Fruit fly (Drosophila melanogaster) whole organism, embryonic: ENCODE results near the gene comm.

Experiments used
- BEAF-32 ChIP-seq: fragments of 200-800 bp; sonication (Bioruptor generic); optimal IDR thresholded peaks from 3 replicates; lab custom pipeline; 2017; ENCODE audit warnings: missing biosample characterization, missing genetic modification characterization, mild to moderate bottlenecking, moderate library complexity, missing genetic modification reagents
- CG10147 ChIP-seq: fragments of 200-800 bp; sonication (Bioruptor generic); optimal IDR thresholded peaks from 2 replicates; lab custom pipeline; 2019; ENCODE audit warnings: missing biosample characterization, mild to moderate bottlenecking, missing genetic modification characterization, moderate library complexity
- CG10462 ChIP-seq: fragments of 200-800 bp; sonication (Bioruptor generic); optimal IDR thresholded peaks from 2 replicates; lab custom pipeline; 2016; ENCODE audit warnings: missing biosample characterization, missing genetic modification characterization
- CG11247 ChIP-seq: fragments of 200-800 bp; sonication (Bioruptor generic); IDR thresholded peaks from 2 replicates; pipeline ENCODE4 v1.3.6; 2022; ENCODE audit warnings: missing biosample characterization, missing genetic modification characterization
- CG11456 ChIP-seq: fragments of 200-800 bp; sonication (Bioruptor generic); IDR thresholded peaks from 3 replicates; pipeline ENCODE4 v1.3.6; 2022; ENCODE audit warnings: missing biosample characterization, missing genetic modification characterization
- CG12219 ChIP-seq: fragments of 200-800 bp; sonication (Bioruptor generic); optimal IDR thresholded peaks from 3 replicates; lab custom pipeline; 2018; ENCODE audit warnings: missing biosample characterization, mild to moderate bottlenecking, missing genetic modification characterization
- CG12744 ChIP-seq: fragments of 200-800 bp; sonication (Bioruptor generic); optimal IDR thresholded peaks from 2 replicates; lab custom pipeline; 2016; ENCODE audit warnings: missing biosample characterization, missing genetic modification characterization
- CG12769 ChIP-seq: fragments of 200-800 bp; sonication (Bioruptor generic); optimal IDR thresholded peaks from 2 replicates; lab custom pipeline; 2019; ENCODE audit warnings: missing biosample characterization, mild to moderate bottlenecking, missing genetic modification characterization, moderate library complexity
- CG15073 ChIP-seq: fragments of 200-800 bp; sonication (Bioruptor generic); optimal IDR thresholded peaks from 2 replicates; lab custom pipeline; 2016; ENCODE audit warnings: missing biosample characterization, missing genetic modification characterization
- CG17186 ChIP-seq: fragments of 200-800 bp; sonication (Bioruptor generic); optimal IDR thresholded peaks from 3 replicates; lab custom pipeline; 2017; ENCODE audit warnings: missing biosample characterization, missing genetic modification reagents, missing genetic modification characterization
- CG18619 ChIP-seq: fragments of 200-800 bp; sonication (Bioruptor generic); optimal IDR thresholded peaks from 3 replicates; lab custom pipeline; 2017; ENCODE audit warnings: missing biosample characterization, mild to moderate bottlenecking, missing genetic modification characterization
- CG30020 ChIP-seq: fragments of 200-800 bp; optimal IDR thresholded peaks from 2 replicates; lab custom pipeline; 2019; ENCODE audit warnings: missing biosample characterization, mild to moderate bottlenecking, missing genetic modification characterization, moderate library complexity
- CG3065 ChIP-seq: fragments of 200-800 bp; sonication (Bioruptor generic); optimal IDR thresholded peaks from 2 replicates; lab custom pipeline; 2016; ENCODE audit warnings: missing biosample characterization, missing genetic modification characterization
- CG3407 ChIP-seq: fragments of 200-800 bp; sonication (Bioruptor generic); optimal IDR thresholded peaks from 2 replicates; lab custom pipeline; 2018; ENCODE audit warnings: missing biosample characterization, mild to moderate bottlenecking, missing genetic modification characterization
- CG3995 ChIP-seq: fragments of 200-800 bp; sonication (Bioruptor generic); optimal IDR thresholded peaks from 3 replicates; lab custom pipeline; 2016; ENCODE audit warnings: missing biosample characterization, missing genetic modification characterization
- CG4328 ChIP-seq: fragments of 200-800 bp; sonication (Bioruptor generic); optimal IDR thresholded peaks from 3 replicates; lab custom pipeline; 2017; ENCODE audit warnings: missing biosample characterization, missing genetic modification reagents, missing genetic modification characterization
- CG6272 ChIP-seq: fragments of 200-800 bp; sonication (Bioruptor generic); IDR thresholded peaks from 2 replicates; pipeline ENCODE4 v1.3.6; 2022; ENCODE audit warnings: missing biosample characterization, missing genetic modification characterization
- CG8924 ChIP-seq: fragments of 200-800 bp; optimal IDR thresholded peaks from 3 replicates; lab custom pipeline; 2019; ENCODE audit warnings: missing biosample characterization, mild to moderate bottlenecking, missing genetic modification characterization, moderate library complexity
- CG9817 ChIP-seq: fragments of 200-800 bp; sonication (Bioruptor generic); optimal IDR thresholded peaks from 2 replicates; lab custom pipeline; 2018; ENCODE audit warnings: missing biosample characterization, mild to moderate bottlenecking, missing genetic modification characterization, moderate library complexity
- Chrac-16 ChIP-seq: fragments of 200-800 bp; sonication (Bioruptor generic); optimal IDR thresholded peaks from 3 replicates; lab custom pipeline; 2016; ENCODE audit warnings: missing biosample characterization, missing genetic modification characterization
- D19A ChIP-seq: fragments of 200-800 bp; optimal IDR thresholded peaks from 3 replicates; lab custom pipeline; 2019; ENCODE audit warnings: missing biosample characterization, mild to moderate bottlenecking, missing genetic modification characterization, moderate library complexity
- D19B ChIP-seq: fragments of 200-800 bp; sonication (Bioruptor generic); optimal IDR thresholded peaks from 2 replicates; lab custom pipeline; 2017; ENCODE audit warnings: missing biosample characterization, mild to moderate bottlenecking, missing genetic modification characterization
- ERR ChIP-seq: fragments of 200-800 bp; sonication (Bioruptor generic); optimal IDR thresholded peaks from 2 replicates; lab custom pipeline; 2016; ENCODE audit warnings: missing biosample characterization, missing genetic modification characterization
- Hmr ChIP-seq: fragments of 200-800 bp; sonication (Bioruptor generic); optimal IDR thresholded peaks from 3 replicates; lab custom pipeline; 2017; ENCODE audit warnings: mild to moderate bottlenecking, missing biosample characterization, missing genetic modification reagents, missing genetic modification characterization
- Hmx ChIP-seq: fragments of 200-800 bp; sonication (Bioruptor generic); optimal IDR thresholded peaks from 2 replicates; lab custom pipeline; 2016; ENCODE audit warnings: missing biosample characterization, missing genetic modification characterization
- MTF-1 ChIP-seq: fragments of 200-800 bp; sonication (Bioruptor generic); optimal IDR thresholded peaks from 2 replicates; lab custom pipeline; 2018; ENCODE audit warnings: missing biosample characterization, mild to moderate bottlenecking, missing genetic modification characterization, borderline replicate concordance
- Opbp ChIP-seq: fragments of 200-800 bp; sonication (Bioruptor generic); IDR thresholded peaks from 3 replicates; pipeline ENCODE4 v1.3.6; 2022; ENCODE audit warnings: missing biosample characterization, missing genetic modification characterization; ENCODE audit not compliant: partially characterized antibody
- PHDP ChIP-seq: fragments of 200-800 bp; sonication (Bioruptor generic); optimal IDR thresholded peaks from 3 replicates; lab custom pipeline; 2018; ENCODE audit warnings: missing biosample characterization, mild to moderate bottlenecking, missing genetic modification characterization, moderate library complexity
- Pdp1 ChIP-seq, 2 experiments: fragments of 200-800 bp; sonication (Bioruptor generic); optimal IDR thresholded peaks; 3 replicates each; lab custom pipeline; 2016; ENCODE audit warnings: missing biosample characterization in 2 of 2, missing genetic modification characterization in 2 of 2, mild to moderate bottlenecking in 1 of 2, moderate library complexity in 1 of 2
- Poxn ChIP-seq: fragments of 200-800 bp; sonication (Bioruptor generic); IDR thresholded peaks from 2 replicates; pipeline ENCODE4 v1.3.6; 2022; ENCODE audit warnings: missing biosample characterization, missing genetic modification characterization
- Ravus ChIP-seq: fragments of 200-800 bp; sonication (Bioruptor generic); IDR thresholded peaks from 2 replicates; pipeline ENCODE4 v1.3.6; 2022; ENCODE audit warnings: missing biosample characterization, missing genetic modification characterization
- TFAM ChIP-seq: fragments of 200-800 bp; sonication (Bioruptor generic); optimal IDR thresholded peaks from 2 replicates; lab custom pipeline; 2017; ENCODE audit warnings: missing biosample characterization, missing genetic modification characterization, inconsistent platforms
- bigmax ChIP-seq: fragments of 200-800 bp; sonication (Bioruptor generic); optimal IDR thresholded peaks from 2 replicates; lab custom pipeline; 2018; ENCODE audit warnings: missing biosample characterization, mild to moderate bottlenecking, missing genetic modification characterization
- crol ChIP-seq: fragments of 200-800 bp; sonication (Bioruptor generic); IDR thresholded peaks from 2 replicates; pipeline ENCODE4 v1.3.6; 2022; ENCODE audit warnings: missing biosample characterization, missing genetic modification characterization
- dmrt99B ChIP-seq: fragments of 200-800 bp; sonication (Bioruptor generic); optimal IDR thresholded peaks from 2 replicates; lab custom pipeline; 2018; ENCODE audit warnings: missing biosample characterization, mild to moderate bottlenecking, missing genetic modification characterization, moderate library complexity
- dpn ChIP-seq, 2 experiments: fragments of 200-800 bp; sonication (Bioruptor generic); optimal IDR thresholded peaks; 3 replicates each; lab custom pipeline; 2016; ENCODE audit warnings: missing biosample characterization in 2 of 2, missing genetic modification characterization in 2 of 2
- eve ChIP-seq, 2 experiments: fragments of >200 bp; optimal IDR thresholded peaks; 2 replicates each; lab custom pipeline; 2017; ENCODE audit warnings: missing biosample characterization in 2 of 2, missing genetic modification characterization in 2 of 2
- fd96Cb ChIP-seq: fragments of 200-800 bp; sonication (Bioruptor generic); optimal IDR thresholded peaks from 2 replicates; lab custom pipeline; 2018; ENCODE audit warnings: missing biosample characterization, mild to moderate bottlenecking, missing genetic modification characterization, moderate library complexity
- ham ChIP-seq: fragments of 200-800 bp; sonication (Bioruptor generic); IDR thresholded peaks from 2 replicates; pipeline ENCODE4 v1.3.6; 2022; ENCODE audit warnings: missing biosample characterization, missing genetic modification characterization
- hb ChIP-seq: fragments of 200-800 bp; sonication (Bioruptor generic); IDR thresholded peaks from 3 replicates; pipeline ENCODE4 v1.3.6; 2022; ENCODE audit warnings: missing biosample characterization, missing genetic modification characterization; ENCODE audit not compliant: partially characterized antibody
- hth ChIP-seq: fragments of >200 bp; optimal IDR thresholded peaks from 2 replicates; lab custom pipeline; 2017; ENCODE audit warnings: inconsistent platforms
- kah ChIP-seq: fragments of 200-800 bp; sonication (Bioruptor generic); optimal IDR thresholded peaks from 2 replicates; lab custom pipeline; 2018; ENCODE audit warnings: missing biosample characterization, mild to moderate bottlenecking, missing genetic modification characterization
- pnt ChIP-seq: fragments of 200-800 bp; sonication (Bioruptor generic); optimal IDR thresholded peaks from 3 replicates; lab custom pipeline; 2016; ENCODE audit warnings: missing biosample characterization, missing genetic modification characterization
- sd ChIP-seq: fragments of 200-800 bp; sonication (Bioruptor generic); optimal IDR thresholded peaks from 3 replicates; lab custom pipeline; 2018; ENCODE audit warnings: missing biosample characterization, mild to moderate bottlenecking, missing genetic modification characterization, moderate library complexity
- seq ChIP-seq: fragments of 200-800 bp; sonication (Bioruptor generic); IDR thresholded peaks from 2 replicates; pipeline ENCODE4 v1.3.6; 2022; ENCODE audit warnings: missing biosample characterization, missing genetic modification characterization
- sisA ChIP-seq: fragments of 200-800 bp; sonication (Bioruptor generic); IDR thresholded peaks from 2 replicates; pipeline ENCODE4 v1.3.6; 2022; ENCODE audit warnings: missing biosample characterization, missing genetic modification characterization
- stc ChIP-seq: fragments of 200-800 bp; sonication (Bioruptor generic); IDR thresholded peaks from 2 replicates; pipeline ENCODE4 v1.3.6; 2022; ENCODE audit warnings: missing biosample characterization, missing genetic modification characterization
- tup ChIP-seq: fragments of 200-800 bp; sonication (Bioruptor generic); optimal IDR thresholded peaks from 2 replicates; lab custom pipeline; 2016; ENCODE audit warnings: missing biosample characterization, mild to moderate bottlenecking, missing genetic modification characterization, moderate library complexity
- unc-4 ChIP-seq: fragments of 200-800 bp; sonication (Bioruptor generic); IDR thresholded peaks from 2 replicates; pipeline ENCODE4 v1.3.6; 2022; ENCODE audit warnings: missing biosample characterization, missing genetic modification characterization; ENCODE audit not compliant: partially characterized antibody
- wek ChIP-seq: fragments of 200-800 bp; sonication (Bioruptor generic); optimal IDR thresholded peaks from 3 replicates; lab custom pipeline; 2018; ENCODE audit warnings: missing biosample characterization, mild to moderate bottlenecking, missing genetic modification characterization, moderate library complexity
- zf30C ChIP-seq: fragments of 200-800 bp; sonication (Bioruptor generic); optimal IDR thresholded peaks from 3 replicates; lab custom pipeline; 2018; ENCODE audit warnings: missing biosample characterization, mild to moderate bottlenecking, missing genetic modification characterization

The comm gene

dm6 chr3L:15728195-15728594, at the start of gene comm (continued):
- TF ChIP-seq CG9817 (no peak), CG15073 (no peak), kah (GFP tag; lab: Kevin White, UChicago) (peak; percentile 45), bigmax (no peak), CG4328 (GFP tag; lab: Kevin White, UChicago) (no peak), CG12219 (GFP tag; lab: Kevin White, UChicago) (no peak), CG18619 (GFP tag; lab: Kevin White, UChicago) (no peak), sd (tag; lab: Kevin White, UChicago) (peak; percentile 26), CG3065 (GFP tag; lab: Kevin White, UChicago) (no peak), crol (no peak; the same call in 1 of the 2 replicates), D19A (tag; lab: Kevin White, UChicago) (peak; percentile 14), Hmr (GFP tag; lab: Kevin White, UChicago) (peak; percentile 28), CG10462 (GFP tag; lab: Kevin White, UChicago) (no peak), sisA (no peak), CG6272 (GFP tag; lab: Robert Waterston, UW) (no peak), BEAF-32 (GFP tag; lab: Kevin White, UChicago) (no peak), eve (GFP tag; optimal IDR thresholded peaks at IDR 0.05; lab: Kevin White, UChicago) (no peak), CG10147 (no peak), Chrac-16 (GFP tag; lab: Kevin White, UChicago) (no peak), fd96Cb (tag; lab: Kevin White, UChicago) (no peak), CG3407 (GFP tag; lab: Kevin White, UChicago) (no peak), CG12769 (peak; percentile 68), CG17186 (no peak), pnt (GFP tag; lab: Kevin White, UChicago) (no peak), CG11247 (GFP tag; lab: Robert Waterston, UW) (peak; percentile 32; the same call in 1 of the 2 replicates), hth (lab: Kevin White, UChicago) (no peak), ham (no peak), tup (GFP tag; lab: Kevin White, UChicago) (no peak), CG3995 (GFP tag; lab: Kevin White, UChicago) (no peak), CG11456 (peak; percentile 71; the same call in 2 of the 3 replicates), Hmx (no peak), dpn (GFP tag; optimal IDR thresholded peaks at IDR 0.05; lab: Kevin White, UChicago) (no peak), wek (peak; percentile 59), CG12744 (GFP tag; lab: Kevin White, UChicago) (no peak), TFAM (no peak), dmrt99B (tag; lab: Kevin White, UChicago) (peak; percentile 15), Pdp1 (GFP tag; optimal IDR thresholded peaks at IDR 0.05; lab: Kevin White, UChicago) (peak in 1 of 2 experiments; percentile 51), MTF-1 (GFP tag; lab: Kevin White, UChicago) (peak; percentile 70), Ravus (no peak), unc-4 (GFP tag; lab: Robert Waterston, UW) (no peak), stc (peak; percentile 49; the same call in 1 of the 2 replicates), Opbp (peak; percentile 83), zf30C (GFP tag; lab: Kevin White, UChicago) (peak; percentile 55), CG30020 (tag; lab: Kevin White, UChicago) (no peak), Poxn (no peak), hb (GFP tag; lab: Robert Waterston, UW) (no peak), ERR (GFP tag; lab: Kevin White, UChicago) (no peak), CG8924 (peak; percentile 34), seq (GFP tag; lab: Robert Waterston, UW) (0 out of 2 replicates have a peak, but pooled peaks have one; percentile 16), D19B (GFP tag; lab: Kevin White, UChicago) (no peak), PHDP (tag; lab: Kevin White, UChicago) (peak; percentile 38)
